Worm (Caenorhabditis elegans) whole organism, L4/young adult: ENCODE measurements around the gene tsp-18.

Experiments
- W03F9.2 ChIP-seq: fragments of 150-350 bp; optimal IDR thresholded peaks from 2 replicates; lab custom pipeline; 2014; ENCODE audit warnings: missing biosample characterization, missing genetic modification characterization
- dao-5 ChIP-seq: sonication (generic microtip); optimal IDR thresholded peaks from 2 replicates; lab custom pipeline; 2016; ENCODE audit warnings: missing genotype, missing genetic modification characterization, moderate library complexity, missing compliant biosample characterization
- him-1 ChIP-seq: sonication (generic microtip); optimal IDR thresholded peaks from 2 replicates; lab custom pipeline; 2016; ENCODE audit warnings: missing genotype, missing genetic modification reagents, missing genetic modification characterization, missing compliant biosample characterization

ce11 chrII:5952214-5952613 lies 47.9 kb downstream of the tsp-18 start:
- TF ChIP-seq W03F9.2 (tag; lab: Kevin White, UChicago), result no peak
- no peak for TF ChIP-seq him-1
- no peak for TF ChIP-seq dao-5 (tag; lab: Kevin White, UChicago)
